Worm (Caenorhabditis elegans): ENCODE data around the gene irld-64.

The irld-64 gene

DNA sequence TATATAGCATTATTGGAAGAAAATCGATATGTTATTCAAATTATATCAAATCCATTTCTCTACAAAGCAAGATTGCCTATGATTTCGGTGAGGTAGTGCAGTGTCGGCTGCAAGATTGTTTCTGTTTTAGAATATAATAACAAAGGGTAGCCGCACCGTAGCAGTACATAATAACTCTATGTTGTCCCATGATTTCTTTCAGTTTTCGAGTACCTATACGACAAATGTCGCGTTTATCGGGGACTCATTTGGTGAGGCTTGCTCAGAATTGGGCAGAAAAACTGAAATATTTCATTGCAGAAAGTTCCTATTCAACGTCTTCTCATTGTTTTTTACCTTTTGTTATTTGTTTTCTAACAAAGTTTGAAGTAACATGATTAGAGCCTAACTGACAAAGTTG is 16.0 kb upstream of the irld-64 start, which contains the start of gene srw-79:
Gene srw-79, plus strand, starts transcription at position 301 of the 400 bp plus-strand sequence.
- TF ChIP-seq fkh-3 (tag; optimal IDR thresholded peaks at IDR 0.05) (no peak), lin-54 (GFP tag; optimal IDR thresholded peaks at IDR 0.05) (no peak), attf-6 (GFP tag; IDR thresholded peaks at IDR 0.05) (no peak), tbx-9 (tag; optimal IDR thresholded peaks at IDR 0.05; ENCODE audit: borderline replicate concordance) (no peak), let-526 (GFP tag; IDR thresholded peaks at IDR 0.05) (no peak), bed-2 (GFP tag; IDR thresholded peaks at IDR 0.05) (no peak), ceh-79 (tag; optimal IDR thresholded peaks at IDR 0.05) (no peak), mes-4 (tag; optimal IDR thresholded peaks at IDR 0.05) (no peak), ztf-18 (tag; optimal IDR thresholded peaks at IDR 0.05) (no peak)

DNA sequence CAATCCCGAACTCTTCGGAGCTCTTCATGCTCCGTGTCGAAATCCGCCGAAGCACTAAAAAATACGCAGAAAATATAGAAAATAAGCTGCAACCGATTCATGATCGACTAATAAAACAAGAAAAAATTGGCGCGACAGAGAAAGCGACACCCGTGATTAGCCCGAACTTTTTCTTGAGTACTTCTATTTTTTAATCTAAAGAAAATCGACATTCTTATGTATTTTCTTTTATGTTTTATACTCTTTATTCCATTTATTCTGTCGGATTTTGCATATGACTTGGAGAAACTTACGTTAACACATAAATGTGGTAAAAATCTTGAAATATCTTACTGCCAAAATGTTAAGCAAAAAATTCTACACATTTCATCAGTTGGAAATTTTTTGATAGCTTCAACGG is 13.6 kb upstream of the irld-64 start, which contains the start of the genes irld-50 and irld-49:
Gene irld-50, minus strand, starts transcription at position 101 of the 400 bp plus-strand sequence.
Gene irld-49, plus strand, starts transcription at position 211 of the 400 bp plus-strand sequence.
- TF ChIP-seq Y53F4B.3 (GFP tag; IDR thresholded peaks at IDR 0.05) (no peak), F55B11.4 (tag; optimal IDR thresholded peaks at IDR 0.05; ENCODE audit: borderline replicate concordance, insufficient read depth) (no peak), xnd-1 (tag; optimal IDR thresholded peaks at IDR 0.05) (no peak), K11D2.4 (GFP tag; IDR thresholded peaks at IDR 0.05) (no peak), nhr-120 (GFP tag; IDR thresholded peaks at IDR 0.05) (no peak), hlh-26 (GFP tag; conservative IDR thresholded peaks at IDR 0.05) (no peak), ceh-100 (GFP tag; IDR thresholded peaks at IDR 0.05) (no peak), lir-1 (GFP tag; conservative IDR thresholded peaks at IDR 0.05) (no peak), snpc-4 (GFP tag; optimal IDR thresholded peaks at IDR 0.05) (no peak), snpc-4 (tag; optimal IDR thresholded peaks at IDR 0.05) (no peak), F33H1.4 (GFP tag; IDR thresholded peaks at IDR 0.05) (no peak), rec-8 (tag; optimal IDR thresholded peaks at IDR 0.05) (no peak), F23B12.7 (tag; optimal IDR thresholded peaks at IDR 0.05; ENCODE audit: insufficient read depth) (no peak), attf-6 (GFP tag; IDR thresholded peaks at IDR 0.05) (no peak), sdz-38 (tag; optimal IDR thresholded peaks at IDR 0.05) (no peak), ccch-3 (GFP tag; optimal IDR thresholded peaks at IDR 0.05) (no peak), athp-1 (tag; optimal IDR thresholded peaks at IDR 0.05) (no peak), akir-1 (GFP tag; optimal IDR thresholded peaks at IDR 0.05) (no peak), zim-3 (tag; optimal IDR thresholded peaks at IDR 0.05) (no peak), egl-18 (GFP tag; IDR thresholded peaks at IDR 0.05) (no peak)

DNA sequence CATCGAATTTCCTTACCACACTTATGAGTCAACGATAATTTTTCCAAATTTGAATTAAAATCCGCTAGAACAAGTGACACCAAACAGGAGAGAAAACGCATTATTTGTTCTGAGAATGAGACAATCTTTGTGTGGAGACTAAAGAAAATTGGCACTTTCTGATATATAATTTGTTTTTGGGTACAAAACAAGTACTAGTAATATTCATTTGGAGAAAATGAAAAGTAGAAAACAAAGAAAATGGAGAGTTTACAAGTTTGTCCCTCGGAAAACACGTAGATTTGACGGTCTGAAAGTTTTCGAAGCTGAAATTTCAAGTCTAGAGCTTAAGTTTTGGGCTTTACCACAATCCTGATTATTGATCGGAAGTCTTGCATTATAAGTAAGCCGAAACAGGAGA is 10.3 kb upstream of the irld-64 start, which contains the start of gene irld-66:
Gene irld-66, minus strand, starts transcription at position 101 of the 400 bp plus-strand sequence.
- no peak for TF ChIP-seq dpl-1 (GFP tag; optimal IDR thresholded peaks at IDR 0.05)
- TF ChIP-seq ztf-22 (GFP tag; optimal IDR thresholded peaks at IDR 0.05), result no peak

DNA sequence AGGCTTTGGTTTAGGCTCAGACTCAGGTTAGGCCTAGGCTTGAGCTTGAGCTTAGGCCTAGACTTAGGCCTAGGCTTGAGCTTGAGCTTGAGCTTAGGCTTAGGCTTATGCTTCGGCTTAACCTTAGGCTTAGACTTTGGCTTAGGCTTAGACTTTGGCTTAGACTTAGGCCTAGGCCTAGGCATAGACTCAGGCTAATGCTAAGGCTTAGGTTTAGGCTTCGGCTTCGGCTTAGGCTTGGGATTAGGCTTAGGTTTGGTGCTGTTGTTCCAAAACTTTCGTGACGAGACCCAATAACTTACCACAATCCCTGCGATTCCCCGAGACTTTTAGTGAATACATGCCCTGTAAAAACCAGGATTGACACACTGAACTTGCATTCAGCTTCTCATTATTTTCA is 9.3 kb upstream of the irld-64 start:
- 0 out of 2 replicates have a peak, but pooled peaks have one; percentile 51 for TF ChIP-seq lin-26 (GFP tag; IDR thresholded peaks at IDR 0.05)
- no peak for TF ChIP-seq F10E7.11 (tag; optimal IDR thresholded peaks at IDR 0.05)
- no peak for TF ChIP-seq ets-4 (GFP tag; optimal IDR thresholded peaks at IDR 0.05)
- no peak for TF ChIP-seq ceh-58 (GFP tag; IDR thresholded peaks at IDR 0.05)
